Fruit fly (Drosophila melanogaster) whole organism, prepupa: ENCODE results near the gene ND-PDSW.
A peak's percentile ranks its signal among the peaks of the same experiment; 100 is the strongest.

Source experiments
- CG11762 ChIP-seq: fragments of 200-800 bp; sonication (Bioruptor generic); optimal IDR thresholded peaks from 3 replicates; lab custom pipeline; 2016; ENCODE audit warnings: missing biosample characterization, missing genetic modification characterization; ENCODE audit not compliant: insufficient read depth
- CG16779 ChIP-seq: fragments of 200-800 bp; sonication (Bioruptor generic); optimal IDR thresholded peaks from 3 replicates; lab custom pipeline; 2017; ENCODE audit warnings: missing biosample characterization, mild to moderate bottlenecking, missing genetic modification characterization
- CG6792 ChIP-seq: fragments of 200-800 bp; sonication (Bioruptor generic); optimal IDR thresholded peaks from 3 replicates; lab custom pipeline; 2016; ENCODE audit warnings: missing biosample characterization, missing genetic modification characterization
- CG7368 ChIP-seq: fragments of 200-800 bp; sonication (Bioruptor generic); optimal IDR thresholded peaks from 3 replicates; lab custom pipeline; 2016; ENCODE audit warnings: missing biosample characterization, missing genetic modification characterization
- Eip78C ChIP-seq: fragments of 200-800 bp; sonication (Bioruptor generic); peaks from one replicate; lab custom pipeline; 2016; ENCODE audit warnings: missing biosample characterization, missing genetic modification characterization
- Hr39 ChIP-seq: fragments of 200-800 bp; sonication (Bioruptor generic); optimal IDR thresholded peaks from 2 replicates; lab custom pipeline; 2016; ENCODE audit warnings: missing biosample characterization, missing genetic modification characterization
- OdsH ChIP-seq: fragments of 200-800 bp; sonication (Bioruptor generic); optimal IDR thresholded peaks from 3 replicates; lab custom pipeline; 2016; ENCODE audit warnings: missing biosample characterization, missing genetic modification characterization
- acj6 ChIP-seq: fragments of 200-800 bp; sonication (Bioruptor generic); optimal IDR thresholded peaks from 3 replicates; lab custom pipeline; 2016; ENCODE audit warnings: missing biosample characterization, missing genetic modification characterization
- net ChIP-seq: fragments of 200-800 bp; sonication (Bioruptor generic); optimal IDR thresholded peaks from 3 replicates; lab custom pipeline; 2016; ENCODE audit warnings: missing biosample characterization, missing genetic modification characterization

DNA sequence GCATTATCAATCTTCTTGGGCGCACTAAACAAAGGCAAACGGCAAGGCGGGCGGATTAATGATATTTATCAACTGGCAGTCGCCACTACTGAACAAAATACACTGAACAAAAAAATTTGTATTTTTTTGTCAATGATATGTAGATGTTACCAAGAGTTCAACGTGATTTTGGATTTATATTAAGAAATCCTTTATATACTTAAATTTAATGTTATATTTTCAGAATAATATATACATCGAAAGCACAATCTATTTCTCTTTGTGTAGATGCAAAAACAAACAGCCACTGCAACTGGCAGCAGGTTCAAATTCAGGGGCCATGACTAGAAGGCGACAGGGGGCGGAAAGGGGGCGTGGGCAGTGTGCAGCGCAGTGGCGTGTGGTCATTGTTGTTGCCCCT, 16.8 kb downstream of the ND-PDSW start:
- TF ChIP-seq CG7368 (GFP tag; lab: Kevin White, UChicago) (no peak), CG6792 (GFP tag; lab: Kevin White, UChicago) (peak; percentile 28), Eip78C (GFP tag; lab: Kevin White, UChicago) (peak; percentile 84), Hr39 (no peak), net (GFP tag; lab: Kevin White, UChicago) (peak; percentile 61), OdsH (peak; percentile 59), CG16779 (peak; percentile 10), acj6 (GFP tag; lab: Kevin White, UChicago) (peak; percentile 21), CG11762 (GFP tag; lab: Kevin White, UChicago) (peak; percentile 15)
